Worm (Caenorhabditis elegans) whole organism, late embryonic: ENCODE results near the gene Y53F4B.7.

ENCODE experiments used
- K09A11.1 ChIP-seq: sonication (generic microtip); optimal IDR thresholded peaks from 2 replicates; lab custom pipeline; 2017; ENCODE audit warnings: antibody characterized with exemption, mild to moderate bottlenecking, missing genetic modification characterization, missing compliant biosample characterization; ENCODE audit not compliant: insufficient read depth
- T23F11.4 ChIP-seq: fragments of 200-800 bp; sonication (Bioruptor generic); optimal IDR thresholded peaks from 2 replicates; lab custom pipeline; 2018; ENCODE audit warnings: mild to moderate bottlenecking, missing genetic modification characterization, missing compliant biosample characterization
- Y22D7AL.16 ChIP-seq: sonication (generic microtip); optimal IDR thresholded peaks from 2 replicates; lab custom pipeline; 2016; ENCODE audit warnings: missing genetic modification characterization, missing compliant biosample characterization
- ama-1 ChIP-seq: fragments of 150-350 bp; optimal IDR thresholded peaks from 2 replicates; lab custom pipeline; 2014
- ceh-14 ChIP-seq: sonication (generic microtip); optimal IDR thresholded peaks from 2 replicates; lab custom pipeline; 2016; ENCODE audit warnings: missing genotype, missing genetic modification characterization, missing compliant biosample characterization
- ceh-18 ChIP-seq: sonication (generic microtip); optimal IDR thresholded peaks from 2 replicates; lab custom pipeline; 2016; ENCODE audit warnings: missing genetic modification characterization, missing compliant biosample characterization
- ceh-19 ChIP-seq: fragments of 200-800 bp; sonication (Bioruptor generic); optimal IDR thresholded peaks from 2 replicates; lab custom pipeline; 2018; ENCODE audit warnings: mild to moderate bottlenecking, missing genetic modification characterization, missing compliant biosample characterization
- ceh-22 ChIP-seq: sonication (generic microtip); optimal IDR thresholded peaks from 2 replicates; lab custom pipeline; 2017; ENCODE audit warnings: missing biosample characterization, missing genetic modification characterization
- ceh-24 ChIP-seq: sonication (generic microtip); optimal IDR thresholded peaks from 2 replicates; lab custom pipeline; 2016; ENCODE audit warnings: mild to moderate bottlenecking, missing genetic modification characterization, missing compliant biosample characterization
- ceh-31 ChIP-seq: sonication (generic microtip); optimal IDR thresholded peaks from 2 replicates; lab custom pipeline; 2016; ENCODE audit warnings: missing genetic modification characterization, missing compliant biosample characterization
- ceh-45 ChIP-seq: fragments of 200-800 bp; sonication (Bioruptor generic); IDR thresholded peaks from 2 replicates; pipeline ENCODE4 v1.3.6; 2022; ENCODE audit warnings: missing genetic modification reagents, missing genetic modification characterization, missing compliant biosample characterization
- ceh-9 ChIP-seq: sonication (generic microtip); optimal IDR thresholded peaks from 2 replicates; lab custom pipeline; 2016; ENCODE audit warnings: mild to moderate bottlenecking, missing genetic modification characterization, inconsistent platforms, missing compliant biosample characterization
- dve-1 ChIP-seq: sonication (generic microtip); optimal IDR thresholded peaks from 2 replicates; lab custom pipeline; 2017; ENCODE audit warnings: antibody characterized with exemption, mild to moderate bottlenecking, missing genetic modification characterization, missing compliant biosample characterization
- ets-4 ChIP-seq: sonication (generic microtip); optimal IDR thresholded peaks from 2 replicates; lab custom pipeline; 2016; ENCODE audit warnings: missing genetic modification characterization, missing compliant biosample characterization
- fax-1 ChIP-seq: sonication (generic microtip); optimal IDR thresholded peaks from 2 replicates; lab custom pipeline; 2016; ENCODE audit warnings: missing genotype, missing genetic modification characterization, missing compliant biosample characterization
- fkh-6 ChIP-seq: sonication (generic microtip); optimal IDR thresholded peaks from 2 replicates; lab custom pipeline; 2016; ENCODE audit warnings: missing genetic modification characterization, missing compliant biosample characterization
- gmeb-2 ChIP-seq: sonication (generic microtip); optimal IDR thresholded peaks from 2 replicates; lab custom pipeline; 2016; ENCODE audit warnings: missing genetic modification characterization, inconsistent platforms, missing compliant biosample characterization
- hlh-30 ChIP-seq: sonication (generic microtip); optimal IDR thresholded peaks from 2 replicates; lab custom pipeline; 2017; ENCODE audit warnings: antibody characterized with exemption, missing genetic modification characterization, missing compliant biosample characterization; ENCODE audit not compliant: insufficient read depth
- lin-11 ChIP-seq: fragments of 200-800 bp; sonication (Bioruptor generic); optimal IDR thresholded peaks from 2 replicates; lab custom pipeline; 2018; ENCODE audit warnings: mild to moderate bottlenecking, missing genetic modification characterization, missing compliant biosample characterization
- madf-2 ChIP-seq: sonication (generic microtip); optimal IDR thresholded peaks from 2 replicates; lab custom pipeline; 2017; ENCODE audit warnings: missing genetic modification characterization, missing compliant biosample characterization
- mec-3 ChIP-seq: sonication (generic microtip); optimal IDR thresholded peaks from 2 replicates; lab custom pipeline; 2016; ENCODE audit warnings: borderline replicate concordance, missing genetic modification characterization, missing compliant biosample characterization
- nfya-1 ChIP-seq: sonication (generic microtip); optimal IDR thresholded peaks from 2 replicates; lab custom pipeline; 2017; ENCODE audit warnings: missing genetic modification characterization, mild to moderate bottlenecking, missing compliant biosample characterization, antibody characterized with exemption, moderate library complexity
- pag-3 ChIP-seq: sonication (generic microtip); optimal IDR thresholded peaks from 2 replicates; lab custom pipeline; 2016; ENCODE audit warnings: missing compliant biosample characterization, missing genetic modification characterization, borderline replicate concordance
- pat-9 ChIP-seq: fragments of 200-800 bp; sonication (Bioruptor generic); optimal IDR thresholded peaks from 2 replicates; lab custom pipeline; 2018; ENCODE audit warnings: mild to moderate bottlenecking, missing genetic modification characterization, moderate library complexity, missing compliant biosample characterization
- pax-1 ChIP-seq: fragments of 150-350 bp; optimal IDR thresholded peaks from 2 replicates; lab custom pipeline; 2014; ENCODE audit warnings: missing biosample characterization, missing genetic modification characterization
- pha-2 ChIP-seq: sonication (generic microtip); optimal IDR thresholded peaks from 2 replicates; lab custom pipeline; 2017; ENCODE audit warnings: mild to moderate bottlenecking, missing genetic modification characterization, missing compliant biosample characterization
- pha-4 ChIP-seq: fragments of 150-350 bp; optimal IDR thresholded peaks from 2 replicates; lab custom pipeline; 2018; ENCODE audit warnings: missing biosample characterization, missing genetic modification reagents, missing genetic modification characterization
- pqm-1 ChIP-seq: sonication (generic microtip); optimal IDR thresholded peaks from 2 replicates; lab custom pipeline; 2016; ENCODE audit warnings: missing genetic modification characterization, missing compliant biosample characterization
- ref-2 ChIP-seq: sonication (generic microtip); optimal IDR thresholded peaks from 2 replicates; lab custom pipeline; 2016; ENCODE audit warnings: missing genetic modification characterization, missing compliant biosample characterization
- rnt-1 ChIP-seq: sonication (generic microtip); optimal IDR thresholded peaks from 2 replicates; lab custom pipeline; 2016; ENCODE audit warnings: missing genetic modification characterization, missing compliant biosample characterization
- sdc-2 ChIP-seq: sonication (generic microtip); optimal IDR thresholded peaks from 2 replicates; lab custom pipeline; 2016; ENCODE audit warnings: missing genotype, missing genetic modification characterization, missing compliant biosample characterization
- sox-4 ChIP-seq: sonication (generic microtip); optimal IDR thresholded peaks from 2 replicates; lab custom pipeline; 2017; ENCODE audit warnings: mild to moderate bottlenecking, missing genetic modification characterization, inconsistent platforms, missing compliant biosample characterization
- syd-9 ChIP-seq: sonication (generic microtip); optimal IDR thresholded peaks from 2 replicates; lab custom pipeline; 2016; ENCODE audit warnings: mild to moderate bottlenecking, missing genetic modification characterization, moderate library complexity, missing compliant biosample characterization
- tbx-7 ChIP-seq: sonication (generic microtip); optimal IDR thresholded peaks from 2 replicates; lab custom pipeline; 2016; ENCODE audit warnings: missing genotype, missing genetic modification characterization, missing compliant biosample characterization
- unc-42 ChIP-seq: sonication (generic microtip); optimal IDR thresholded peaks from 2 replicates; lab custom pipeline; 2016; ENCODE audit warnings: missing genotype, missing genetic modification characterization, missing compliant biosample characterization
- unc-55 ChIP-seq: sonication (generic microtip); optimal IDR thresholded peaks from 2 replicates; lab custom pipeline; 2017; ENCODE audit warnings: missing biosample characterization, missing genetic modification reagents, missing genetic modification characterization
- zip-5 ChIP-seq: sonication (generic microtip); optimal IDR thresholded peaks from 2 replicates; lab custom pipeline; 2016; ENCODE audit warnings: missing genetic modification characterization, missing compliant biosample characterization
- ztf-16 ChIP-seq: sonication (generic microtip); optimal IDR thresholded peaks from 2 replicates; lab custom pipeline; 2017; ENCODE audit warnings: missing genetic modification characterization, missing compliant biosample characterization

Gene Y53F4B.7

ce11 chrII:15010366-15011235 is 17.9 kb downstream of the Y53F4B.7 start, which contains the start of the genes Y53F4B.9 and Y53F4B.11 (continued):
- no peak for TF ChIP-seq ceh-14 (tag; lab: Kevin White, UChicago)
- no peak for TF ChIP-seq fax-1 (tag; lab: Kevin White, UChicago)
- TF ChIP-seq sdc-2 (tag; lab: Kevin White, UChicago), result no peak
- peak; percentile 29 for TF ChIP-seq ceh-18
- no peak for TF ChIP-seq Y22D7AL.16 (tag; lab: Kevin White, UChicago)
- no peak for TF ChIP-seq syd-9
- TF ChIP-seq unc-42 (tag; lab: Kevin White, UChicago), result peak; percentile 62
- no peak for TF ChIP-seq ztf-16
- TF ChIP-seq mec-3 (tag; lab: Kevin White, UChicago), result no peak
- no peak for TF ChIP-seq madf-2 (tag; lab: Kevin White, UChicago)
- TF ChIP-seq ceh-24 (tag; lab: Kevin White, UChicago), result no peak
- TF ChIP-seq tbx-7 (tag; lab: Kevin White, UChicago), result no peak
- TF ChIP-seq hlh-30 (tag; lab: Kevin White, UChicago), result no peak
- no peak for TF ChIP-seq pha-4 (tag; lab: Kevin White, UChicago)
- TF ChIP-seq fkh-6 (tag; lab: Kevin White, UChicago), result no peak
- TF ChIP-seq ref-2, result peak; percentile 20
- no peak for TF ChIP-seq T23F11.4
- no peak for TF ChIP-seq ceh-9 (tag; lab: Kevin White, UChicago)
- TF ChIP-seq pax-1 (tag; lab: Kevin White, UChicago), result no peak
- no peak for TF ChIP-seq lin-11 (tag; lab: Kevin White, UChicago)
- TF ChIP-seq sox-4 (tag; lab: Kevin White, UChicago), result peak; percentile 7
- TF ChIP-seq K09A11.1 (tag; lab: Kevin White, UChicago), result no peak
- no peak for TF ChIP-seq dve-1 (tag; lab: Kevin White, UChicago)
- TF ChIP-seq ceh-22 (tag; lab: Kevin White, UChicago), result no peak
- peak; percentile 71 for TF ChIP-seq nfya-1 (tag; lab: Kevin White, UChicago)
- TF ChIP-seq gmeb-2 (tag; lab: Kevin White, UChicago), result no peak
- peak; percentile 30 for TF ChIP-seq ets-4 (tag; lab: Kevin White, UChicago)
- peak; percentile 41 for TF ChIP-seq rnt-1
- no peak for TF ChIP-seq pag-3 (tag; lab: Kevin White, UChicago)
- TF ChIP-seq pha-2, result no peak
- TF ChIP-seq pqm-1 (tag; lab: Kevin White, UChicago), result no peak
- no peak for TF ChIP-seq zip-5
- TF ChIP-seq pat-9 (tag; lab: Kevin White, UChicago), result peak; percentile 23
- TF ChIP-seq ceh-45, result no peak
- peak; percentile 55 for TF ChIP-seq ceh-31 (tag; lab: Kevin White, UChicago)
- no peak for TF ChIP-seq ceh-19
- peak; percentile 15 for TF ChIP-seq unc-55
- TF ChIP-seq ama-1 (lab: Kevin White, UChicago), result no peak

ce11 chrII:15014380-15014779 is 21.7 kb downstream of the Y53F4B.7 start, which contains the start of gene Y53F4B.51:
TSS of gene Y53F4B.51 (minus strand) at chrII:15014442.
- no peak for TF ChIP-seq K09A11.1 (tag; lab: Kevin White, UChicago)
- TF ChIP-seq unc-42 (tag; lab: Kevin White, UChicago), result peak; percentile 45

ce11 chrII:15015669-15016068 is 23.0 kb downstream of the Y53F4B.7 start:
- TF ChIP-seq pat-9 (tag; lab: Kevin White, UChicago) (no peak), unc-42 (tag; lab: Kevin White, UChicago) (peak; percentile 55)
- TF ChIP-seq, all 69 proteins: peak for 1
